Worm (Caenorhabditis elegans) whole organism, early embryonic: ENCODE data around the gene ptc-1.

Experiments used
- aly-1 ChIP-seq: sonication (generic microtip); optimal IDR thresholded peaks from 2 replicates; lab custom pipeline; 2016; ENCODE audit warnings: missing genetic modification characterization, missing compliant biosample characterization
- ama-1 ChIP-seq: fragments of 150-350 bp; optimal IDR thresholded peaks from 2 replicates; lab custom pipeline; 2014
- ceh-13 ChIP-seq: fragments of 200-800 bp; sonication (Bioruptor generic); optimal IDR thresholded peaks from 2 replicates; lab custom pipeline; 2018; ENCODE audit warnings: mild to moderate bottlenecking, missing genetic modification characterization, missing compliant biosample characterization
- hmbx-1 ChIP-seq: sonication (generic microtip); optimal IDR thresholded peaks from 2 replicates; lab custom pipeline; 2016; ENCODE audit warnings: mild to moderate bottlenecking, missing genetic modification characterization, missing compliant biosample characterization
- hmg-4 ChIP-seq: fragments of 200-800 bp; sonication (Bioruptor generic); optimal IDR thresholded peaks from 2 replicates; lab custom pipeline; 2018; ENCODE audit warnings: mild to moderate bottlenecking, missing genetic modification characterization, missing compliant biosample characterization
- tbx-11 ChIP-seq: fragments of 200-800 bp; sonication (Bioruptor generic); IDR thresholded peaks from 2 replicates; pipeline ENCODE4 v1.3.6; 2022; ENCODE audit warnings: missing genetic modification characterization, missing compliant biosample characterization

The ptc-1 gene

DNA sequence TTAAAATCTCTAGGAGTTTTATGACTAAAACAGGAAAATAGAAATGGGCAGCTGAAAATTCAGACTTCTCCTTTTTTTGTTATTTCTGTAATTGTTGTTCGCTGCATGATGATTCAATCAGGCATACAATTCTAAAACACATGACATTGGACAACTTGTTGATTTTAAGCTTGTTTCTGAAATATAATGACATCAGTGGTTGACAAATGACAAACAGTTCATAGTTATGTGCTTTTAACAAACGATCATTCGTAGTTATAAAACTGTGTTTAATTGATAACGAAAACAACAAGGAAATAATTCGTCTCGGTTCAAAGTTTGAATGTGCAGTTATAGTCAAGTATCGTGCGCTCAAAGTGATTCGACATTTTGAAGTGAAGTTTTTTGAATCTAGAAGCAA lies 55.3 kb downstream of the ptc-1 start:
- TF ChIP-seq hmbx-1 (tag; lab: Kevin White, UChicago): no peak
- TF ChIP-seq ceh-13 (GFP tag; lab: Kevin White, UChicago): no peak
- no peak for TF ChIP-seq aly-1
- TF ChIP-seq tbx-11 (GFP tag; lab: Robert Waterston, UW): no peak
- TF ChIP-seq hmg-4 (GFP tag; lab: Kevin White, UChicago): no peak
- no peak for TF ChIP-seq ama-1 (lab: Kevin White, UChicago)
